Fruit fly (Drosophila melanogaster) whole organism, embryonic: ENCODE measurements around the gene kek6.

Experiments
- Adf1 ChIP-seq: fragments of 200-800 bp; sonication (Bioruptor generic); IDR thresholded peaks from 2 replicates; pipeline ENCODE4 v1.3.6; 2022; ENCODE audit warnings: missing biosample characterization, missing genetic modification characterization
- B-H1 ChIP-seq: fragments of 200-800 bp; sonication (Bioruptor generic); IDR thresholded peaks from 3 replicates; pipeline ENCODE4 v1.3.6; 2022; ENCODE audit warnings: missing biosample characterization, missing genetic modification characterization
- Bteb2 ChIP-seq: fragments of 200-800 bp; sonication (Bioruptor generic); optimal IDR thresholded peaks from 2 replicates; lab custom pipeline; 2016; ENCODE audit warnings: missing biosample characterization, missing genetic modification characterization
- CG1024 ChIP-seq: fragments of 200-800 bp; sonication (Bioruptor generic); IDR thresholded peaks from 2 replicates; pipeline ENCODE4 v1.3.6; 2022; ENCODE audit warnings: missing biosample characterization, missing genetic modification characterization
- CG10565 ChIP-seq: fragments of 200-800 bp; sonication (Bioruptor generic); optimal IDR thresholded peaks from 3 replicates; lab custom pipeline; 2016; ENCODE audit warnings: missing biosample characterization, mild to moderate bottlenecking, missing genetic modification characterization
- CG10654 ChIP-seq: fragments of 200-800 bp; sonication (Bioruptor generic); optimal IDR thresholded peaks from 2 replicates; lab custom pipeline; 2016; ENCODE audit warnings: missing biosample characterization, missing genetic modification characterization
- CG11456 ChIP-seq: fragments of 200-800 bp; sonication (Bioruptor generic); IDR thresholded peaks from 3 replicates; pipeline ENCODE4 v1.3.6; 2022; ENCODE audit warnings: missing biosample characterization, missing genetic modification characterization
- CG11504 ChIP-seq: fragments of 200-800 bp; sonication (Bioruptor generic); optimal IDR thresholded peaks from 3 replicates; lab custom pipeline; 2019; ENCODE audit warnings: missing biosample characterization, mild to moderate bottlenecking, missing genetic modification characterization, moderate library complexity
- CG13123 ChIP-seq: fragments of 200-800 bp; sonication (Bioruptor generic); optimal IDR thresholded peaks from 2 replicates; lab custom pipeline; 2016; ENCODE audit warnings: missing biosample characterization, missing genetic modification characterization
- CG13894 ChIP-seq: fragments of 200-800 bp; sonication (Bioruptor generic); optimal IDR thresholded peaks from 3 replicates; lab custom pipeline; 2018; ENCODE audit warnings: missing biosample characterization, mild to moderate bottlenecking, missing genetic modification characterization, moderate library complexity
- CG16813 ChIP-seq: fragments of 200-800 bp; sonication (Bioruptor generic); IDR thresholded peaks from 3 replicates; pipeline ENCODE4 v1.3.6; 2022; ENCODE audit warnings: missing biosample characterization, missing genetic modification characterization; ENCODE audit not compliant: partially characterized antibody
- CG2129 ChIP-seq: fragments of 200-800 bp; sonication (Bioruptor generic); IDR thresholded peaks from 2 replicates; pipeline ENCODE4 v1.3.6; 2022; ENCODE audit warnings: missing biosample characterization, missing genetic modification characterization; ENCODE audit not compliant: partially characterized antibody
- CG31224 ChIP-seq: fragments of 200-800 bp; sonication (Bioruptor generic); IDR thresholded peaks from 2 replicates; pipeline ENCODE4 v1.3.6; 2022; ENCODE audit warnings: missing biosample characterization, missing genetic modification characterization
- CG31388 ChIP-seq: fragments of 200-800 bp; sonication (Bioruptor generic); optimal IDR thresholded peaks from 2 replicates; lab custom pipeline; 2016; ENCODE audit warnings: missing biosample characterization, missing genetic modification characterization
- CG31441 ChIP-seq: fragments of 200-800 bp; sonication (Bioruptor generic); IDR thresholded peaks from 2 replicates; pipeline ENCODE4 v1.3.6; 2022; ENCODE audit warnings: missing biosample characterization, missing genetic modification characterization
- CG32772 ChIP-seq: fragments of 200-800 bp; sonication (Bioruptor generic); IDR thresholded peaks from 2 replicates; pipeline ENCODE4 v1.3.6; 2022; ENCODE audit warnings: missing biosample characterization, missing genetic modification characterization
- CG3838 ChIP-seq: fragments of 200-800 bp; sonication (Bioruptor generic); optimal IDR thresholded peaks from 3 replicates; lab custom pipeline; 2016; ENCODE audit warnings: missing biosample characterization, missing genetic modification characterization
- CG4328 ChIP-seq: fragments of 200-800 bp; sonication (Bioruptor generic); optimal IDR thresholded peaks from 3 replicates; lab custom pipeline; 2017; ENCODE audit warnings: missing biosample characterization, missing genetic modification reagents, missing genetic modification characterization
- CG43689 ChIP-seq: fragments of 200-800 bp; sonication (Bioruptor generic); IDR thresholded peaks from 2 replicates; pipeline ENCODE4 v1.3.6; 2022; ENCODE audit warnings: missing biosample characterization, missing genetic modification characterization
- CG4404 ChIP-seq: fragments of 200-800 bp; sonication (Bioruptor generic); IDR thresholded peaks from 2 replicates; pipeline ENCODE4 v1.3.6; 2022; ENCODE audit warnings: missing biosample characterization, missing genetic modification characterization
- CG4424 ChIP-seq: fragments of 200-800 bp; sonication (Bioruptor generic); optimal IDR thresholded peaks from 3 replicates; lab custom pipeline; 2016; ENCODE audit warnings: missing biosample characterization, missing genetic modification characterization
- CG4820 ChIP-seq: fragments of 200-800 bp; sonication (Bioruptor generic); optimal IDR thresholded peaks from 3 replicates; lab custom pipeline; 2016; ENCODE audit warnings: missing biosample characterization, missing genetic modification characterization
- CG8944 ChIP-seq: fragments of 200-800 bp; sonication (Bioruptor generic); optimal IDR thresholded peaks from 3 replicates; lab custom pipeline; 2016; ENCODE audit warnings: missing biosample characterization, missing genetic modification characterization
- CTCF ChIP-seq: fragments of 200-800 bp; sonication (Bioruptor generic); optimal IDR thresholded peaks from 2 replicates; lab custom pipeline; 2017; ENCODE audit warnings: missing biosample characterization, mild to moderate bottlenecking, missing genetic modification characterization, moderate library complexity
- Doc2 ChIP-seq: fragments of 200-800 bp; sonication (Bioruptor generic); IDR thresholded peaks from 2 replicates; pipeline ENCODE4 v1.3.6; 2022; ENCODE audit warnings: missing biosample characterization, missing genetic modification characterization
- Dp ChIP-seq: fragments of 200-800 bp; sonication (Bioruptor generic); optimal IDR thresholded peaks from 2 replicates; lab custom pipeline; 2018; ENCODE audit warnings: missing biosample characterization, mild to moderate bottlenecking, missing genetic modification characterization, moderate library complexity
- Dref ChIP-seq: fragments of 200-800 bp; sonication (Bioruptor generic); IDR thresholded peaks from 2 replicates; pipeline ENCODE4 v1.3.6; 2022; ENCODE audit warnings: missing biosample characterization, missing genetic modification characterization
- Drgx ChIP-seq: fragments of 200-800 bp; sonication (Bioruptor generic); IDR thresholded peaks from 2 replicates; pipeline ENCODE4 v1.3.6; 2022; ENCODE audit warnings: missing biosample characterization, missing genetic modification characterization
- PHDP ChIP-seq: fragments of 200-800 bp; sonication (Bioruptor generic); optimal IDR thresholded peaks from 3 replicates; lab custom pipeline; 2018; ENCODE audit warnings: missing biosample characterization, mild to moderate bottlenecking, missing genetic modification characterization, moderate library complexity
- Side ChIP-seq: fragments of 200-800 bp; sonication (Bioruptor generic); optimal IDR thresholded peaks from 2 replicates; lab custom pipeline; 2016; ENCODE audit warnings: missing biosample characterization, missing genetic modification characterization
- Sox100B ChIP-seq: fragments of 200-800 bp; sonication (Bioruptor generic); optimal IDR thresholded peaks from 3 replicates; lab custom pipeline; 2018; ENCODE audit warnings: missing biosample characterization, mild to moderate bottlenecking, missing genetic modification characterization
- TFAM ChIP-seq: fragments of 200-800 bp; sonication (Bioruptor generic); optimal IDR thresholded peaks from 2 replicates; lab custom pipeline; 2017; ENCODE audit warnings: missing biosample characterization, missing genetic modification characterization, inconsistent platforms
- Xrp1 ChIP-seq: fragments of 200-800 bp; sonication (Bioruptor generic); IDR thresholded peaks from 2 replicates; pipeline ENCODE4 v1.3.6; 2022; ENCODE audit warnings: missing biosample characterization, missing genetic modification characterization
- abd-A ChIP-seq: fragments of 200-800 bp; sonication (Bioruptor generic); optimal IDR thresholded peaks from 3 replicates; lab custom pipeline; 2019; ENCODE audit warnings: missing biosample characterization, mild to moderate bottlenecking, missing genetic modification characterization, moderate library complexity
- ash1 ChIP-seq: fragments of 200-800 bp; sonication (Bioruptor generic); optimal IDR thresholded peaks from 2 replicates; lab custom pipeline; 2018; ENCODE audit warnings: missing biosample characterization, mild to moderate bottlenecking, missing genetic modification characterization
- bcd ChIP-seq: fragments of 200-800 bp; sonication (Bioruptor generic); optimal IDR thresholded peaks from 2 replicates; lab custom pipeline; 2017; ENCODE audit warnings: missing biosample characterization, mild to moderate bottlenecking, missing genetic modification characterization
- chif ChIP-seq, 2 experiments: fragments of 200-800 bp; sonication (Bioruptor generic); optimal IDR thresholded peaks; 3 replicates each; lab custom pipeline; 2016; ENCODE audit warnings: missing biosample characterization in 2 of 2, missing genetic modification characterization in 2 of 2
- da ChIP-seq: fragments of 200-800 bp; sonication (Bioruptor generic); optimal IDR thresholded peaks from 2 replicates; lab custom pipeline; 2016; ENCODE audit warnings: missing biosample characterization, missing genetic modification characterization
- disco-r ChIP-seq: fragments of 200-800 bp; sonication (Bioruptor generic); optimal IDR thresholded peaks from 2 replicates; lab custom pipeline; 2016; ENCODE audit warnings: missing biosample characterization, missing genetic modification characterization
- esg ChIP-seq: fragments of 200-800 bp; sonication (Bioruptor generic); conservative IDR thresholded peaks from 2 replicates; pipeline ENCODE4 v1.3.6; 2022; ENCODE audit warnings: missing biosample characterization, missing genetic modification characterization
- eve ChIP-seq, 2 experiments: fragments of >200 bp; optimal IDR thresholded peaks; 2 replicates each; lab custom pipeline; 2017; ENCODE audit warnings: missing biosample characterization in 2 of 2, missing genetic modification characterization in 2 of 2
- gce ChIP-seq: fragments of 200-800 bp; sonication (Bioruptor generic); IDR thresholded peaks from 3 replicates; pipeline ENCODE4 v1.3.6; 2022; ENCODE audit warnings: missing biosample characterization, missing genetic modification characterization
- onecut ChIP-seq: fragments of 200-800 bp; sonication (Bioruptor generic); IDR thresholded peaks from 2 replicates; pipeline ENCODE4 v1.3.6; 2022; ENCODE audit warnings: missing biosample characterization, missing genetic modification characterization
- pnt ChIP-seq: fragments of 200-800 bp; sonication (Bioruptor generic); optimal IDR thresholded peaks from 3 replicates; lab custom pipeline; 2016; ENCODE audit warnings: missing biosample characterization, missing genetic modification characterization
- pzg ChIP-seq: fragments of 200-800 bp; sonication (Bioruptor generic); optimal IDR thresholded peaks from 3 replicates; lab custom pipeline; 2018; ENCODE audit warnings: missing biosample characterization, mild to moderate bottlenecking, missing genetic modification characterization, moderate library complexity
- sc ChIP-seq, 3 experiments: fragments of >200 bp in 2 of 3; fragments of 200-800 bp in 1 of 3; sonication (Bioruptor generic) in 1 of 3; optimal IDR thresholded peaks; 2 replicates in 2 of 3; 3 replicates in 1 of 3; lab custom pipeline; 2017; ENCODE audit warnings: mild to moderate bottlenecking in 1 of 3, missing biosample characterization in 1 of 3, missing genetic modification characterization in 1 of 3, missing genetic modification reagents in 1 of 3
- sd ChIP-seq: fragments of 200-800 bp; sonication (Bioruptor generic); optimal IDR thresholded peaks from 3 replicates; lab custom pipeline; 2018; ENCODE audit warnings: missing biosample characterization, mild to moderate bottlenecking, missing genetic modification characterization, moderate library complexity
- sima ChIP-seq: fragments of 200-800 bp; sonication (Bioruptor generic); optimal IDR thresholded peaks from 2 replicates; lab custom pipeline; 2016; ENCODE audit warnings: missing biosample characterization, missing genetic modification characterization
- sr ChIP-seq: fragments of 200-800 bp; sonication (Bioruptor generic); IDR thresholded peaks from 3 replicates; pipeline ENCODE4 v1.3.6; 2022; ENCODE audit warnings: missing biosample characterization, missing genetic modification characterization
- tio ChIP-seq: fragments of 200-800 bp; sonication (Bioruptor generic); optimal IDR thresholded peaks from 2 replicates; lab custom pipeline; 2017; ENCODE audit warnings: missing biosample characterization, missing genetic modification characterization, inconsistent platforms
- tup ChIP-seq: fragments of 200-800 bp; sonication (Bioruptor generic); optimal IDR thresholded peaks from 2 replicates; lab custom pipeline; 2016; ENCODE audit warnings: missing biosample characterization, mild to moderate bottlenecking, missing genetic modification characterization, moderate library complexity
- yki ChIP-seq: fragments of >200 bp; optimal IDR thresholded peaks from 3 replicates; lab custom pipeline; 2018
- zen ChIP-seq: fragments of 200-800 bp; sonication (Bioruptor generic); optimal IDR thresholded peaks from 3 replicates; lab custom pipeline; 2018; ENCODE audit warnings: missing biosample characterization, mild to moderate bottlenecking, missing genetic modification characterization, moderate library complexity

Gene kek6

DNA sequence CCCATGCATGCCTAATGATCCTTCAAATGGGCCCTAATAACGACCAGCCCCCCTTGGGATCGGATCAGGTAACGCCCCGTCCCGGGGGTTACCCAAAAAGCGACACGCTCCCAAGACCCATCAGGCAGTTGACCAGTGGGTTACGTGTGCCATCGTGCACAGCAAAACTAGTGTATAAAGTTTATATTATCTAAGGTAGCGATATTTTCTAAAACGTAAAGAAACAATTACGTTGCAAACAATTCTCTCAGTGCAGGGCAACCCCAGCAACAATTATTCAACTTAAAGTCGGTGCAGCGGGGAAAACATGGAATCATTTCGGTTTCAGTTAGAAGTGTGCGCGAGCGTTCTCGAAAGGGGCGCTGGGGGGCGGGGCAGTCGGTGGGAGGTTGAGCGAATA lies 90.6 kb downstream of the kek6 start (continued):
- TF ChIP-seq gce (GFP tag; lab: Robert Waterston, UW) (0 out of 3 replicates have a peak, but pooled peaks have one; percentile 19), sr (GFP tag; lab: Robert Waterston, UW) (no peak), CG1024 (GFP tag; lab: Robert Waterston, UW) (0 out of 2 replicates have a peak, but pooled peaks have one; percentile 15), Sox100B (GFP tag; lab: Kevin White, UChicago) (peak; percentile 26), disco-r (GFP tag; lab: Kevin White, UChicago) (no peak), CG3838 (GFP tag; lab: Kevin White, UChicago) (no peak), da (GFP tag; lab: Kevin White, UChicago) (no peak), pnt (no peak), Xrp1 (GFP tag; lab: Robert Waterston, UW) (peak; percentile 54; the same call in 1 of the 2 replicates), CG16813 (GFP tag; lab: Robert Waterston, UW) (no peak), Dref (GFP tag; lab: Robert Waterston, UW) (no peak), CG8944 (GFP tag; lab: Kevin White, UChicago) (no peak), CTCF (GFP tag; lab: Kevin White, UChicago) (no peak), CG4424 (peak; percentile 8), CG2129 (GFP tag; lab: Robert Waterston, UW) (no peak), Adf1 (GFP tag; lab: Robert Waterston, UW) (no peak), CG11504 (peak; percentile 45), CG43689 (GFP tag; lab: Robert Waterston, UW) (no peak), CG4404 (GFP tag; lab: Robert Waterston, UW) (no peak), sd (tag; lab: Kevin White, UChicago) (no peak), bcd (GFP tag; lab: Kevin White, UChicago) (peak; percentile 2), Bteb2 (GFP tag; lab: Kevin White, UChicago) (no peak), abd-A (no peak), CG4328 (no peak), chif (GFP tag; optimal IDR thresholded peaks at IDR 0.05; lab: Kevin White, UChicago) (peak in 1 of 2 experiments; percentile 9), CG31388 (GFP tag; lab: Kevin White, UChicago) (no peak), CG32772 (GFP tag; lab: Robert Waterston, UW) (no peak), CG31224 (GFP tag; lab: Robert Waterston, UW) (no peak), CG13123 (GFP tag; lab: Kevin White, UChicago) (no peak), onecut (0 out of 2 replicates have a peak, but pooled peaks have one; percentile 4), Dp (no peak), PHDP (tag; lab: Kevin White, UChicago) (peak; percentile 6), esg (GFP tag; lab: Robert Waterston, UW) (no peak), CG10565 (GFP tag; lab: Kevin White, UChicago) (no peak), zen (no peak), tio (GFP tag; lab: Kevin White, UChicago) (no peak), TFAM (GFP tag; lab: Kevin White, UChicago) (no peak), yki (lab: Kevin White, UChicago) (no peak), tup (no peak), Side (GFP tag; lab: Kevin White, UChicago) (no peak), ash1 (GFP tag; lab: Kevin White, UChicago) (no peak), eve (GFP tag; optimal IDR thresholded peaks at IDR 0.05; lab: Kevin White, UChicago) (no peak), B-H1 (no peak), CG10654 (GFP tag; lab: Kevin White, UChicago) (no peak), sima (GFP tag; lab: Kevin White, UChicago) (no peak), CG13894 (no peak), pzg (GFP tag; lab: Kevin White, UChicago) (no peak), CG31441 (GFP tag; lab: Robert Waterston, UW) (peak; percentile 24; the same call in 1 of the 2 replicates), CG4820 (GFP tag; lab: Kevin White, UChicago) (no peak), Doc2 (GFP tag; lab: Robert Waterston, UW) (no peak), CG11456 (GFP tag; lab: Robert Waterston, UW) (no peak), Drgx (peak; percentile 46), sc (optimal IDR thresholded peaks at IDR 0.05; lab: Kevin White, UChicago) (no peak), sc (GFP tag; optimal IDR thresholded peaks at IDR 0.05; lab: Kevin White, UChicago) (no peak)
